Worm (Caenorhabditis elegans): ENCODE measurements around the gene ttbk-8.2.

DNA sequence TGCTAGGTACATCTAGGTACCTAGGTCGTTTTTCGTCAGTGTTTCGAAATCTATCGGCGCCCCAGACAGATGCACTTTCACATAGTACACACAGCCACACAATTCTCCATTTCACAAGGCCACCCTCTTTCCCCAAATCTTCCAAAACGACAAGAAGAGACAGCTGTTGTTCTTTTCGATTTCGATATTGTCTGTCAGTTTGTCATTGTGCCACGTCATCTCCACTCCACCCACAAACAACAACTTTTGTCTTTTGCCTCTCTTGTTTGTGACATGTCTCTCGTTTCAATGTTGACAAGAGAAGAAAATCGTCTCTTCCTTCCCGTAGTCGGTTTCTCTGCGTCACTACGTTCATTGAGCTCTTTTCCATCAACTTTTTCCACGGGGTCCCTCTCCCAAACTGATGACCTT is 37.9 kb upstream of the ttbk-8.2 start:
- TF ChIP-seq die-1 (tag; optimal IDR thresholded peaks at IDR 0.05) = no peak
- TF ChIP-seq nhr-80 (tag; optimal IDR thresholded peaks at IDR 0.05) = no peak
- no peak for TF ChIP-seq C06A6.2 (GFP tag; conservative IDR thresholded peaks at IDR 0.05)
- TF ChIP-seq B0336.3 (GFP tag; IDR thresholded peaks at IDR 0.05) = no peak
- no peak for TF ChIP-seq ceh-58 (GFP tag; IDR thresholded peaks at IDR 0.05)
- no peak for TF ChIP-seq snpc-1.1 (tag; optimal IDR thresholded peaks at IDR 0.05; ENCODE audit: insufficient read depth)
- TF ChIP-seq F57A8.1 (GFP tag; optimal IDR thresholded peaks at IDR 0.05) = no peak
- TF ChIP-seq nhr-90 (tag; optimal IDR thresholded peaks at IDR 0.05) = no peak
- TF ChIP-seq egl-44 (GFP tag; IDR thresholded peaks at IDR 0.05) = no peak
